Worm (Caenorhabditis elegans) whole organism, L4/young adult: Measurements from ENCODE around the gene mltn-5.

Experiments
- W03F9.2 ChIP-seq: fragments of 150-350 bp; optimal IDR thresholded peaks from 2 replicates; lab custom pipeline; 2014; ENCODE audit warnings: missing biosample characterization, missing genetic modification characterization
- dao-5 ChIP-seq: sonication (generic microtip); optimal IDR thresholded peaks from 2 replicates; lab custom pipeline; 2016; ENCODE audit warnings: missing genotype, missing genetic modification characterization, moderate library complexity, missing compliant biosample characterization
- him-1 ChIP-seq: sonication (generic microtip); optimal IDR thresholded peaks from 2 replicates; lab custom pipeline; 2016; ENCODE audit warnings: missing genotype, missing genetic modification reagents, missing genetic modification characterization, missing compliant biosample characterization

mltn-5 gene

ce11 chrII:13919100-13919499 is 5.9 kb upstream of the mltn-5 start:
- no peak for TF ChIP-seq dao-5

ce11 chrII:13931944-13932343 is 6.9 kb downstream of the mltn-5 start, which contains the start of gene hot-3:
hot-3 (minus strand) TSS chrII:13932044.
- no peak for TF ChIP-seq W03F9.2 (tag; lab: Kevin White, UChicago)
- no peak for TF ChIP-seq him-1
- TF ChIP-seq dao-5: no peak

- TF ChIP-seq him-1 (no peak), W03F9.2 (tag; lab: Kevin White, UChicago) (no peak), dao-5 (no peak)
Measured at ce11 chrII:13933534-13933933, 8.5 kb downstream of the mltn-5 start.

ce11 chrII:13935907-13936306 is 10.9 kb downstream of the mltn-5 start:
- no peak for TF ChIP-seq him-1
- no peak for TF ChIP-seq W03F9.2 (tag; lab: Kevin White, UChicago)
- no peak for TF ChIP-seq dao-5

- TF ChIP-seq W03F9.2 (tag; lab: Kevin White, UChicago): no peak
- TF ChIP-seq him-1: no peak
- no peak for TF ChIP-seq dao-5
Measured at ce11 chrII:13938290-13938689, 13.3 kb downstream of the mltn-5 start.

- TF ChIP-seq dao-5 (no peak), W03F9.2 (tag; lab: Kevin White, UChicago) (no peak)
Measured at ce11 chrII:13939531-13939930, 14.5 kb downstream of the mltn-5 start, which contains the start of gene W07G1.1. W07G1.1 (minus strand) TSS chrII:13939631.

- TF ChIP-seq dao-5 (no peak), W03F9.2 (tag; lab: Kevin White, UChicago) (no peak), him-1 (no peak)
Measured at ce11 chrII:13945527-13945926, 20.5 kb downstream of the mltn-5 start.

ce11 chrII:13949290-13949689 is 24.3 kb downstream of the mltn-5 start, which contains the start of gene sre-44:
sre-44 (plus strand) TSS chrII:13949590.
- no peak for TF ChIP-seq dao-5
- TF ChIP-seq W03F9.2 (tag; lab: Kevin White, UChicago): no peak
- no peak for TF ChIP-seq him-1

- TF ChIP-seq dao-5 (no peak), him-1 (no peak), W03F9.2 (tag; lab: Kevin White, UChicago) (no peak)
Measured at ce11 chrII:13951986-13952385, 27.0 kb downstream of the mltn-5 start.

- TF ChIP-seq W03F9.2 (tag; lab: Kevin White, UChicago): no peak
- TF ChIP-seq dao-5: no peak
- TF ChIP-seq him-1: no peak
Measured at ce11 chrII:13954077-13954476, 29.1 kb downstream of the mltn-5 start.

ce11 chrII:13954979-13955378 is 30.0 kb downstream of the mltn-5 start:
- TF ChIP-seq W03F9.2 (tag; lab: Kevin White, UChicago): no peak
- no peak for TF ChIP-seq him-1
- TF ChIP-seq dao-5: no peak

- TF ChIP-seq W03F9.2 (tag; lab: Kevin White, UChicago): no peak
Measured at ce11 chrII:13956529-13956928, 31.5 kb downstream of the mltn-5 start.

- TF ChIP-seq W03F9.2 (tag; lab: Kevin White, UChicago): no peak
- no peak for TF ChIP-seq dao-5
- TF ChIP-seq him-1: no peak
Measured at ce11 chrII:13957437-13957836, 32.4 kb downstream of the mltn-5 start, which contains the start of gene zip-3. zip-3 (minus strand) TSS chrII:13957457.

ce11 chrII:13958359-13958758 is 33.4 kb downstream of the mltn-5 start:
- TF ChIP-seq dao-5 (no peak), W03F9.2 (tag; lab: Kevin White, UChicago) (no peak), him-1 (no peak)

ce11 chrII:13961567-13961966 is 36.6 kb downstream of the mltn-5 start:
- TF ChIP-seq him-1: no peak
- TF ChIP-seq W03F9.2 (tag; lab: Kevin White, UChicago): no peak
- no peak for TF ChIP-seq dao-5

- TF ChIP-seq W03F9.2 (tag; lab: Kevin White, UChicago): no peak
- TF ChIP-seq him-1: no peak
- TF ChIP-seq dao-5: no peak
Measured at ce11 chrII:13962319-13962718, 37.3 kb downstream of the mltn-5 start, which contains the start of gene rpi-1. rpi-1 (minus strand) TSS chrII:13962419.
